Worm (Caenorhabditis elegans) whole organism, midembryonic: ENCODE measurements around the gene tag-335.

ENCODE experiments used
- flt-1 ChIP-seq: fragments of 200-800 bp; sonication (Bioruptor generic); IDR thresholded peaks from 2 replicates; pipeline ENCODE4 v1.3.6; 2022; ENCODE audit warnings: missing genetic modification characterization, missing compliant biosample characterization
- klf-2 ChIP-seq: fragments of 200-800 bp; sonication (Bioruptor generic); conservative IDR thresholded peaks from 2 replicates; pipeline ENCODE4 v1.3.6; 2022; ENCODE audit warnings: missing genetic modification reagents, missing genetic modification characterization, missing compliant biosample characterization
- ztf-23 ChIP-seq: fragments of 200-800 bp; sonication (Bioruptor generic); IDR thresholded peaks from 2 replicates; pipeline ENCODE4 v1.3.6; 2022; ENCODE audit warnings: missing genetic modification reagents, missing genetic modification characterization, missing compliant biosample characterization

DNA sequence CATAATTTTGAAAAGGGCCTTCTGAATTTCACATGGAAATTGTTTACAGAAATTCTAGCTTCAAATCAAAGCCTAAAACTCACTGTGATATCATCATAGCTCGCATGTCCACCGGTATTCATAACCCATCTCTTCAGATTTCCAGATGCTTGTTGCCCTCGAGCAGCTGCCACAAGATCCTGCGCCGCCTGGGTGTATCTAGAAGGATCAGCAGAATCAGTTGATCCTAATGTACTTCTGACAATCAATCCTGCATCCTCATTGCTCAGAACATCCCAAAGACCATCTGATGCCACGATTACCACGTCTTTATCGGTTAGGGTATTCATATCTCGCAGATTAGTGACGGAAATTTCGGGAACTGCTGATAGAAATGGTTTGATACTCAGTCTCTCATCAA lies 12.5 kb downstream of the tag-335 start:
- TF ChIP-seq flt-1 (GFP tag; lab: Robert Waterston, UW) (no peak), ztf-23 (no peak), klf-2 (no peak)
